Worm (Caenorhabditis elegans): Measurements from ENCODE around the gene npr-4.

- no peak for TF ChIP-seq ztf-11 (tag; optimal IDR thresholded peaks at IDR 0.05)
- TF ChIP-seq ZK546.5 (tag; optimal IDR thresholded peaks at IDR 0.05) = no peak
- peak; percentile 48 for TF ChIP-seq egl-27 (tag; optimal IDR thresholded peaks at IDR 0.05)
- TF ChIP-seq nhr-6 (tag; optimal IDR thresholded peaks at IDR 0.05) = peak; percentile 47
- no peak for TF ChIP-seq snpc-4 (tag; optimal IDR thresholded peaks at IDR 0.05)
- no peak for TF ChIP-seq ceh-82 (tag; optimal IDR thresholded peaks at IDR 0.05)
- TF ChIP-seq lin-39 (tag; optimal IDR thresholded peaks at IDR 0.05) = no peak
- TF ChIP-seq R02D3.7 (tag; optimal IDR thresholded peaks at IDR 0.05) = no peak
- TF ChIP-seq nhr-11 (tag; optimal IDR thresholded peaks at IDR 0.05) = no peak
These were observed 42.0 kb downstream of the npr-4 start for ce11 chrX:12509334-12509944.

All from whole organism, L2 larva.